Fruit fly (Drosophila melanogaster) whole organism: Measurements from ENCODE around the gene CG9117.

Experiments
- CG8478 ChIP-seq: fragments of >200 bp; optimal IDR thresholded peaks from 2 replicates; lab custom pipeline; 2018; ENCODE audit warnings: inconsistent platforms
- Dll ChIP-seq: fragments of >200 bp; optimal IDR thresholded peaks from 2 replicates; lab custom pipeline; 2017
- EcR ChIP-seq, 2 experiments: fragments of >200 bp; optimal IDR thresholded peaks; 2 replicates each; lab custom pipeline; 2017; ENCODE audit warnings: missing biosample characterization in 2 of 2, missing genetic modification characterization in 2 of 2, missing genetic modification reagents in 2 of 2
- pan ChIP-seq: fragments of >200 bp; optimal IDR thresholded peaks from 2 replicates; lab custom pipeline; 2017
- psq ChIP-seq: fragments of >200 bp; optimal IDR thresholded peaks from 2 replicates; lab custom pipeline; 2017
- usp ChIP-seq: fragments of >200 bp; optimal IDR thresholded peaks from 2 replicates; lab custom pipeline; 2017; ENCODE audit warnings: missing biosample characterization, missing genetic modification characterization, mixed read lengths

The CG9117 gene

DNA sequence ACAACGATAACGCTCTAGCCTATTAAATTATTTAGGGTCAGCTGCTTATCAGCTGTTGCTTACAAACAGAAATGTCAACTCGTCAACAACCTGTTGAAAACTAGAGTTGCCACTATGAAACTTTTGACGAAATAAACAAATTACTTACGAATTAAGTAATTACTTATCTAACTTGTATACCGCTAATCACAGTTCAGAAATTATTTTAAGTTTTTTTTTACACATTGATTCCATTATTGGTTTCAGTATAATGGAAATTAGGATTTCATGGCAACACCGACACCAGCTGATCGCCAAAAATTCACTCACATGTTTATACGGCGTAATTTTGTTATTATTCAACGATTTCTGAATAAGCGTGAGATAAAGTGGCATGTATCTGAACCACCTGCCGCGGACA, at the start of gene CG9117, which contains the start of gene CG31643:
TSS of gene CG9117 (minus strand) at position 73 of the 400 bp plus-strand sequence.
TSS of gene CG31643 (plus strand) at position 288 of the 400 bp plus-strand sequence.
- TF ChIP-seq psq (lab: Kevin White, UChicago) (no peak), pan (lab: Kevin White, UChicago) (no peak), EcR (GFP tag; optimal IDR thresholded peaks at IDR 0.05; lab: Kevin White, UChicago) (no peak), CG8478 (lab: Kevin White, UChicago) (no peak), usp (GFP tag; lab: Kevin White, UChicago) (no peak), Dll (lab: Kevin White, UChicago) (no peak)

dm6 chr2L:6086771-6087170, 49.1 kb upstream of the CG9117 start:
- TF ChIP-seq EcR (GFP tag; optimal IDR thresholded peaks at IDR 0.05; lab: Kevin White, UChicago) = no peak
- no peak for TF ChIP-seq pan (lab: Kevin White, UChicago)
- no peak for TF ChIP-seq psq (lab: Kevin White, UChicago)
- TF ChIP-seq Dll (lab: Kevin White, UChicago) = no peak
- TF ChIP-seq CG8478 (lab: Kevin White, UChicago) = no peak
- TF ChIP-seq usp (GFP tag; lab: Kevin White, UChicago) = no peak

DNA sequence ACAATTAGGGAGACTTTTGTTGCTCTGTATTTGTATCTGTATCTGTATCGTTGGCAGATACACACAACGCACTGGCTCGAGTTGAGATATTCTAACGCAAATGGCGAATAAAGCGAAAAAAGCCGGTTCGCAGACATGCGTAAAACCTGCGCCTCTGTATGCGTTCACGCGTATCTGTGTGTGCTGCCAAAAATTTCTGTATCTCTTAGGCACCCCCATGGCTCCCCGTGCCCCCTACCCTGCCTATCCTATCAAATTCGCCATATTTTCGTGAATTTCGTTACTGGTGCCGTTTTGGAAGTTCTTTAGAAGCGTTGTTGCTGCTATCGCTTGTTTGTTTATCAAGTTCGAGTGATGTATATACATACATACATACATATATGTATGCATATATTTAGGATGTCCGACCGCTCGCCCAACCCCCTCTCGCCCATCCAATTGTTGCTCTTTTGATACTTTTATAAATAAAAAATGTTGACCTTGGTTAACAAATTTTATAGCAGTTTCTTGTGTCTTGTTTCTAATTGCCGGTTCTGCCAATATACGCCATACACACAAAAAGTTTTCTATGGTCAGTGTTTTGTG, 48.1 kb upstream of the CG9117 start:
- no peak for TF ChIP-seq EcR (GFP tag; optimal IDR thresholded peaks at IDR 0.05; lab: Kevin White, UChicago)
- TF ChIP-seq CG8478 (lab: Kevin White, UChicago) = no peak
- TF ChIP-seq usp (GFP tag; lab: Kevin White, UChicago) = no peak
- TF ChIP-seq pan (lab: Kevin White, UChicago) = no peak

DNA sequence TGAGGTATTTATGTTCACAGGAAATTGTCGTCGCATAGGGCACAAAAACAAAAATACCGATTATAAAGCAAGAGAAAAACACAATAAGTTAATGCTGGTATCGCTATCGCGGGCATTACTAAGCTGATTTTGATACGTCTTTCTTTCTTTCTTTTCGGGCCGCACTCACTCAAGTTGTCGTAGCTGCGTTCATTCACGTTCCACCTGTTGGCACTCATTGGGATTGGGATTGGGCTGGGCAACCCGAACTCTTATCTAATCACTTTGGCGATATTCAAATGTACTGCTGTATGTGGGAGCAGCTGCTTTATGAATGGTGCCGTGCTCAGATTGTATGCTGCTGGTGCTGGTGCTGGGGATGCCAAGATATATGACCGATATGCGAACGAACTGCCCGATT, 47.0 kb upstream of the CG9117 start:
- no peak for TF ChIP-seq usp (GFP tag; lab: Kevin White, UChicago)
- no peak for TF ChIP-seq Dll (lab: Kevin White, UChicago)
- TF ChIP-seq pan (lab: Kevin White, UChicago) = no peak
- TF ChIP-seq CG8478 (lab: Kevin White, UChicago) = no peak
- TF ChIP-seq EcR (GFP tag; optimal IDR thresholded peaks at IDR 0.05; lab: Kevin White, UChicago) = no peak
- TF ChIP-seq psq (lab: Kevin White, UChicago) = no peak

dm6 chr2L:6082936-6083627, 45.4 kb upstream of the CG9117 start:
- no peak for TF ChIP-seq CG8478 (lab: Kevin White, UChicago)
- TF ChIP-seq Dll (lab: Kevin White, UChicago) = no peak
- TF ChIP-seq usp (GFP tag; lab: Kevin White, UChicago) = no peak
- no peak for TF ChIP-seq pan (lab: Kevin White, UChicago)
- TF ChIP-seq EcR (GFP tag; optimal IDR thresholded peaks at IDR 0.05; lab: Kevin White, UChicago) = no peak
- no peak for TF ChIP-seq psq (lab: Kevin White, UChicago)

DNA sequence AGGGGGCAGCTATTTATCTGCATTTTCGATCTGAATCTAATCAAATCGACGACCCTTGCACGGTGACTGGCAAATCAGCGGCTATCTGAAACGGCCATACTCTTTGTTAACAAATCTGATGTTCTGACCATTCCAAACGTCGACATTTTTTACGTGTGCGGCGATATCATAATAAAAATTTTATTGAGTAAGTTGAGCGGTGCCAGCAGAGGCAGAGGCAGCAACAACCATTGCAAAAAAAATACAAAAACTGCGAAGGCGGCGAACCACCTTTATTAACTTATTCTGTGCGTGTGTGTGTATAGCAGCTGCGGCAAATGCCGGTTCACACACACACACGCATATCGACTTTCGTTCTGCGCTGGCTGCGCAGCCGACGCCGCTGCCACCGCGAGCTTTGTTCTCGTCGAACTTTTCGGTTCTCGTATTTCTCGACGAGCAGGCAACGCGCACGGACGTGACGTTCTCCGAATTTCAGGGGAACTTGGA, 44.5 kb upstream of the CG9117 start, which contains the start of gene Kr-h1:
TSS of gene Kr-h1 (plus strand) at position 447 of the 489 bp plus-strand sequence.
- TF ChIP-seq CG8478 (lab: Kevin White, UChicago) (no peak), pan (lab: Kevin White, UChicago) (no peak), EcR (GFP tag; optimal IDR thresholded peaks at IDR 0.05; lab: Kevin White, UChicago) (no peak), Dll (lab: Kevin White, UChicago) (no peak)

- no peak for TF ChIP-seq CG8478 (lab: Kevin White, UChicago)
- TF ChIP-seq EcR (GFP tag; optimal IDR thresholded peaks at IDR 0.05; lab: Kevin White, UChicago) = peak in 1 of 2 experiments; percentile 71
These were observed 43.6 kb upstream of the CG9117 start for dm6 chr2L:6081134-6081832.

DNA sequence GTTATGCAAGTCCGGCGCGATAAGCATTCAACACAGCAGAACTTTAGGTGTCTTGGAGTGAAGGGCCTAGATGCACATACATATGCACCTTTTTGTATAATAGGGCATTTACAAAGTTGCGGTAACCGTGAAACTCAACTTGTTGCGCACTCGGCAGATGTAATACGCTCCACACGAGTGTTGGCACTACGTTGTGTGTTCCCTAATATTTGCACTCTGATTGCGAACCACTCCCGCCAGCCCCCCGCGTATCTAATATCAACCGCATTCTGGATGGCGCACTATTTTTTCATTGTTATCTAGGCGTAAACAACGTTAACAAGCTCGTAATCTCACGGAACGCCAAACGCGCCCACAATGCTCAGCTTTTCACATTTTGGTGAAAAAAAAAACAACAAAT, 42.6 kb upstream of the CG9117 start:
- TF ChIP-seq usp (GFP tag; lab: Kevin White, UChicago) (no peak), psq (lab: Kevin White, UChicago) (no peak), CG8478 (lab: Kevin White, UChicago) (no peak), pan (lab: Kevin White, UChicago) (no peak), Dll (lab: Kevin White, UChicago) (no peak), EcR (GFP tag; optimal IDR thresholded peaks at IDR 0.05; lab: Kevin White, UChicago) (no peak)

- TF ChIP-seq CG8478 (lab: Kevin White, UChicago) = no peak
- TF ChIP-seq usp (GFP tag; lab: Kevin White, UChicago) = no peak
- TF ChIP-seq EcR (GFP tag; optimal IDR thresholded peaks at IDR 0.05; lab: Kevin White, UChicago) = peak; percentile 99 to 100
These were observed 41.2 kb upstream of the CG9117 start for dm6 chr2L:6078757-6079351.

DNA sequence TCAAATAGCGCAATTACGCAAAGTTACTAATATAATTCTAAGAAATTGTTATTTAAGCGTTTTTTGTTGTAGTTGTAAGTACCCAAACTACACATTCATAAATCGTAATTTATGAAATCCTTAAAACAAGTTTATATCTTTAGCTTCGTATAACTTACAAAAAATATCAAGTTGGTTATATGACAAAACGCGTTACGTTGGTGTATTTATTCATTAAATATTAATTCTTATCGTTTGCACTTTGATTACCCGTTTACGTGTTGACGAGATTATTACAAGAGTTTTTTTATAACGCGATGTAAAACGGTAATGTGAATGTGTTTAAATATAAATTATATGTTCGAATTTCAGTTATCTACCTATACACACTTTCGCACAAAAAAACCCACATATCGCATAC, 39.9 kb upstream of the CG9117 start:
- TF ChIP-seq Dll (lab: Kevin White, UChicago) = no peak
- TF ChIP-seq EcR (GFP tag; optimal IDR thresholded peaks at IDR 0.05; lab: Kevin White, UChicago) = no peak
- no peak for TF ChIP-seq usp (GFP tag; lab: Kevin White, UChicago)
- no peak for TF ChIP-seq psq (lab: Kevin White, UChicago)
- no peak for TF ChIP-seq CG8478 (lab: Kevin White, UChicago)
- no peak for TF ChIP-seq pan (lab: Kevin White, UChicago)
